Worm (Caenorhabditis elegans) whole organism, L2 larva: ENCODE measurements around the gene M04G7.2.

ENCODE experiments used
- blmp-1 ChIP-seq: sonication (generic microtip); optimal IDR thresholded peaks from 2 replicates; lab custom pipeline; 2017; ENCODE audit warnings: missing genetic modification characterization, mild to moderate bottlenecking, missing compliant biosample characterization, antibody characterized with exemption, moderate library complexity; ENCODE audit not compliant: insufficient read depth
- ceh-16 ChIP-seq: fragments of 150-350 bp; optimal IDR thresholded peaks from 2 replicates; lab custom pipeline; 2014; ENCODE audit warnings: missing biosample characterization, missing genetic modification characterization
- ceh-82 ChIP-seq: fragments of 150-350 bp; optimal IDR thresholded peaks from 2 replicates; lab custom pipeline; 2014; ENCODE audit warnings: missing biosample characterization, missing genetic modification characterization
- dmd-4 ChIP-seq: sonication (generic microtip); optimal IDR thresholded peaks from 2 replicates; lab custom pipeline; 2017; ENCODE audit warnings: missing biosample characterization, missing genetic modification characterization
- fos-1 ChIP-seq: fragments of 150-350 bp; optimal IDR thresholded peaks from 2 replicates; lab custom pipeline; 2014; ENCODE audit warnings: missing biosample characterization, missing genetic modification characterization
- mdl-1 ChIP-seq, 2 experiments: fragments of 150-350 bp in 1 of 2; sonication (generic microtip) in 1 of 2; optimal IDR thresholded peaks; 2 replicates each; lab custom pipeline; 2017; ENCODE audit warnings: missing biosample characterization in 2 of 2, missing genetic modification characterization in 2 of 2
- nhr-10 ChIP-seq: sonication (generic microtip); optimal IDR thresholded peaks from 2 replicates; lab custom pipeline; 2017; ENCODE audit warnings: missing biosample characterization, missing genetic modification characterization
- nhr-11 ChIP-seq: fragments of 150-350 bp; optimal IDR thresholded peaks from 2 replicates; lab custom pipeline; 2014; ENCODE audit warnings: missing biosample characterization, missing genetic modification characterization
- nhr-6 ChIP-seq: fragments of 150-350 bp; optimal IDR thresholded peaks from 2 replicates; lab custom pipeline; 2014; ENCODE audit warnings: missing biosample characterization, missing genetic modification characterization
- skn-1 ChIP-seq: sonication (generic microtip); optimal IDR thresholded peaks from 2 replicates; lab custom pipeline; 2017; ENCODE audit warnings: missing biosample characterization, missing genetic modification characterization
- sma-9 ChIP-seq, 2 experiments: fragments of 150-350 bp in 1 of 2; sonication (generic microtip) in 1 of 2; optimal IDR thresholded peaks; 2 replicates each; lab custom pipeline; 2014 to 2016; ENCODE audit warnings: missing genetic modification characterization in 2 of 2, mild to moderate bottlenecking in 1 of 2, missing biosample characterization in 1 of 2, missing compliant biosample characterization in 1 of 2, missing genetic modification reagents in 1 of 2, moderate library complexity in 1 of 2
- unc-39 ChIP-seq: fragments of 150-350 bp; optimal IDR thresholded peaks from 2 replicates; lab custom pipeline; 2014; ENCODE audit warnings: missing biosample characterization, missing genetic modification characterization
- zag-1 ChIP-seq: fragments of 150-350 bp; optimal IDR thresholded peaks from 2 replicates; lab custom pipeline; 2014; ENCODE audit warnings: missing biosample characterization, missing genetic modification characterization
- ztf-1 ChIP-seq: fragments of 200-800 bp; sonication (Bioruptor generic); conservative IDR thresholded peaks from 2 replicates; pipeline ENCODE4 v1.3.6; 2022; ENCODE audit warnings: missing genetic modification characterization, missing compliant biosample characterization

- TF ChIP-seq ceh-16 (no peak), nhr-10 (tag; lab: Kevin White, UChicago) (no peak), mdl-1 (tag; optimal IDR thresholded peaks at IDR 0.05; lab: Kevin White, UChicago) (no peak), unc-39 (tag; lab: Kevin White, UChicago) (no peak), nhr-11 (no peak), sma-9 (GFP tag; optimal IDR thresholded peaks at IDR 0.05; lab: Kevin White, UChicago) (no peak), sma-9 (tag; optimal IDR thresholded peaks at IDR 0.05; lab: Kevin White, UChicago) (no peak), dmd-4 (tag; lab: Kevin White, UChicago) (no peak), nhr-6 (tag; lab: Kevin White, UChicago) (no peak), skn-1 (tag; lab: Kevin White, UChicago) (no peak), blmp-1 (tag; lab: Kevin White, UChicago) (no peak), zag-1 (tag; lab: Kevin White, UChicago) (no peak), fos-1 (tag; lab: Kevin White, UChicago) (no peak), ceh-82 (tag; lab: Kevin White, UChicago) (no peak), ztf-1 (GFP tag; lab: Robert Waterston, UW) (no peak)
Observed at ce11 chrIV:484768-485167, 23.9 kb upstream of the M04G7.2 start.
